Worm (Caenorhabditis elegans) whole organism, mixed stage, embryonic: ENCODE measurements around the gene C46C2.6.
"Not testable (repeated sequence)": the region's sequence is repeated elsewhere in the genome, so short reads cannot be mapped to it uniquely, and the experiment has no call there.

ENCODE experiments used
- M03D4.4 ChIP-seq: sonication (generic microtip); optimal IDR thresholded peaks from 2 replicates; lab custom pipeline; 2017; ENCODE audit warnings: mild to moderate bottlenecking, missing genetic modification characterization, missing compliant biosample characterization
- bed-3 ChIP-seq: fragments of 200-800 bp; sonication (Bioruptor generic); optimal IDR thresholded peaks from 3 replicates; lab custom pipeline; 2018; ENCODE audit warnings: mild to moderate bottlenecking, missing genetic modification characterization, moderate library complexity, missing compliant biosample characterization
- blmp-1 ChIP-seq: fragments of 150-350 bp; optimal IDR thresholded peaks from 2 replicates; lab custom pipeline; 2014; ENCODE audit warnings: missing biosample characterization, missing genetic modification characterization
- ceh-43 ChIP-seq: fragments of 200-800 bp; sonication (Bioruptor generic); optimal IDR thresholded peaks from 2 replicates; lab custom pipeline; 2018; ENCODE audit warnings: mild to moderate bottlenecking, missing genetic modification characterization, moderate library complexity, missing compliant biosample characterization
- ces-1 ChIP-seq: fragments of 150-350 bp; optimal IDR thresholded peaks from 2 replicates; lab custom pipeline; 2014; ENCODE audit warnings: missing biosample characterization, missing genetic modification reagents, missing genetic modification characterization
- cnd-1 ChIP-seq: fragments of 200-800 bp; sonication (Bioruptor generic); optimal IDR thresholded peaks from 2 replicates; lab custom pipeline; 2018; ENCODE audit warnings: mild to moderate bottlenecking, missing genetic modification characterization, missing compliant biosample characterization
- drap-1 ChIP-seq: fragments of 200-800 bp; sonication (Bioruptor generic); optimal IDR thresholded peaks from 3 replicates; lab custom pipeline; 2018; ENCODE audit warnings: mild to moderate bottlenecking, missing genetic modification characterization, missing compliant biosample characterization
- elt-1 ChIP-seq: sonication (generic microtip); optimal IDR thresholded peaks from 2 replicates; lab custom pipeline; 2017; ENCODE audit warnings: missing genetic modification characterization, mild to moderate bottlenecking, missing compliant biosample characterization, antibody characterized with exemption, moderate library complexity, borderline replicate concordance; ENCODE audit not compliant: insufficient read depth
- elt-3 ChIP-seq: fragments of 150-350 bp; optimal IDR thresholded peaks from 2 replicates; lab custom pipeline; 2014; ENCODE audit warnings: missing biosample characterization, missing genetic modification characterization
- flh-1 ChIP-seq: fragments of 200-800 bp; sonication (Bioruptor generic); optimal IDR thresholded peaks from 2 replicates; lab custom pipeline; 2018; ENCODE audit warnings: mild to moderate bottlenecking, missing genetic modification characterization, moderate library complexity, missing compliant biosample characterization
- ham-2 ChIP-seq: fragments of 200-800 bp; sonication (Bioruptor generic); optimal IDR thresholded peaks from 2 replicates; lab custom pipeline; 2018; ENCODE audit warnings: mild to moderate bottlenecking, missing genetic modification characterization, missing compliant biosample characterization
- hlh-1 ChIP-seq: fragments of 150-350 bp; optimal IDR thresholded peaks from 2 replicates; lab custom pipeline; 2014; ENCODE audit warnings: missing biosample characterization, missing genetic modification reagents, missing genetic modification characterization
- lin-32 ChIP-seq: fragments of 200-800 bp; sonication (Bioruptor generic); optimal IDR thresholded peaks from 2 replicates; lab custom pipeline; 2018; ENCODE audit warnings: mild to moderate bottlenecking, missing genetic modification characterization, missing compliant biosample characterization
- lsy-2 ChIP-seq: fragments of 150-350 bp; optimal IDR thresholded peaks from 2 replicates; lab custom pipeline; 2014; ENCODE audit warnings: missing biosample characterization, missing genetic modification characterization
- mab-5 ChIP-seq: fragments of 150-350 bp; optimal IDR thresholded peaks from 2 replicates; lab custom pipeline; 2014; ENCODE audit warnings: missing biosample characterization, missing genetic modification characterization
- mep-1 ChIP-seq: fragments of 150-350 bp; optimal IDR thresholded peaks from 2 replicates; lab custom pipeline; 2017; ENCODE audit warnings: missing biosample characterization, missing genetic modification reagents, missing genetic modification characterization, inconsistent platforms
- mls-2 ChIP-seq: sonication (generic microtip); optimal IDR thresholded peaks from 2 replicates; lab custom pipeline; 2016; ENCODE audit warnings: mild to moderate bottlenecking, missing genetic modification characterization, moderate library complexity, missing compliant biosample characterization
- nhr-12 ChIP-seq: fragments of 150-350 bp; optimal IDR thresholded peaks from 2 replicates; lab custom pipeline; 2014; ENCODE audit warnings: missing biosample characterization, missing genetic modification characterization
- nhr-2 ChIP-seq: fragments of 150-350 bp; optimal IDR thresholded peaks from 2 replicates; lab custom pipeline; 2014; ENCODE audit warnings: missing biosample characterization, missing genetic modification characterization
- nhr-28 ChIP-seq: fragments of 150-350 bp; optimal IDR thresholded peaks from 2 replicates; lab custom pipeline; 2014; ENCODE audit warnings: missing biosample characterization, missing genetic modification characterization
- nhr-76 ChIP-seq: sonication (generic microtip); optimal IDR thresholded peaks from 2 replicates; lab custom pipeline; 2017; ENCODE audit warnings: missing biosample characterization, missing genetic modification characterization
- pha-4 ChIP-seq: fragments of 150-350 bp; optimal IDR thresholded peaks from 2 replicates; lab custom pipeline; 2018; ENCODE audit warnings: missing biosample characterization, missing genetic modification reagents, missing genetic modification characterization
- sem-2 ChIP-seq: fragments of 200-800 bp; sonication (Bioruptor generic); optimal IDR thresholded peaks from 2 replicates; lab custom pipeline; 2018; ENCODE audit warnings: mild to moderate bottlenecking, missing genetic modification characterization, missing compliant biosample characterization
- snpc-4 ChIP-seq: fragments of 150-350 bp; optimal IDR thresholded peaks from 2 replicates; lab custom pipeline; 2014; ENCODE audit warnings: missing biosample characterization, missing genetic modification characterization
- sptf-1 ChIP-seq: sonication (generic microtip); optimal IDR thresholded peaks from 2 replicates; lab custom pipeline; 2017; ENCODE audit warnings: mild to moderate bottlenecking, missing genetic modification characterization, moderate library complexity, missing compliant biosample characterization
- tbx-8 ChIP-seq: fragments of 200-800 bp; sonication (Bioruptor generic); optimal IDR thresholded peaks from 2 replicates; lab custom pipeline; 2018; ENCODE audit warnings: mild to moderate bottlenecking, missing genetic modification characterization, moderate library complexity, missing compliant biosample characterization
- unc-39 ChIP-seq: fragments of 150-350 bp; optimal IDR thresholded peaks from 2 replicates; lab custom pipeline; 2014; ENCODE audit warnings: missing biosample characterization, missing genetic modification characterization
- unc-62 ChIP-seq: fragments of 150-350 bp; optimal IDR thresholded peaks from 2 replicates; lab custom pipeline; 2014; ENCODE audit warnings: missing biosample characterization, missing genetic modification reagents, missing genetic modification characterization
- ztf-11 ChIP-seq: fragments of 150-350 bp; optimal IDR thresholded peaks from 2 replicates; lab custom pipeline; 2014; ENCODE audit warnings: missing biosample characterization, missing genetic modification characterization

The C46C2.6 gene

ce11 chrIV:9232421-9233141, 20.4 kb downstream of the C46C2.6 start, which contains the start of gene Y11D7A.3:
Y11D7A.3 (plus strand) TSS chrIV:9233091.
- no peak for TF ChIP-seq nhr-28 (tag; lab: Kevin White, UChicago)
- TF ChIP-seq nhr-2 = no peak
- no peak for TF ChIP-seq flh-1 (GFP tag; lab: Kevin White, UChicago)
- no peak for TF ChIP-seq elt-1 (tag; lab: Kevin White, UChicago)
- no peak for TF ChIP-seq bed-3 (GFP tag; lab: Kevin White, UChicago)
- TF ChIP-seq ces-1 (GFP tag; lab: Kevin White, UChicago) = no peak
- no peak for TF ChIP-seq mls-2 (tag; lab: Kevin White, UChicago)
- TF ChIP-seq lsy-2 = no peak
- TF ChIP-seq ceh-43 (GFP tag; lab: Kevin White, UChicago) = no peak
- TF ChIP-seq hlh-1 (tag; lab: Kevin White, UChicago) = no peak
- TF ChIP-seq mab-5 (tag; lab: Kevin White, UChicago) = no peak
- TF ChIP-seq sem-2 = no peak
- TF ChIP-seq mep-1 (tag; lab: Kevin White, UChicago) = no peak
- TF ChIP-seq elt-3 (tag; lab: Kevin White, UChicago) = no peak

- TF ChIP-seq ztf-11 (tag; lab: Kevin White, UChicago) = no peak
Measured at ce11 chrIV:9239151-9239550, 26.9 kb downstream of the C46C2.6 start.

DNA sequence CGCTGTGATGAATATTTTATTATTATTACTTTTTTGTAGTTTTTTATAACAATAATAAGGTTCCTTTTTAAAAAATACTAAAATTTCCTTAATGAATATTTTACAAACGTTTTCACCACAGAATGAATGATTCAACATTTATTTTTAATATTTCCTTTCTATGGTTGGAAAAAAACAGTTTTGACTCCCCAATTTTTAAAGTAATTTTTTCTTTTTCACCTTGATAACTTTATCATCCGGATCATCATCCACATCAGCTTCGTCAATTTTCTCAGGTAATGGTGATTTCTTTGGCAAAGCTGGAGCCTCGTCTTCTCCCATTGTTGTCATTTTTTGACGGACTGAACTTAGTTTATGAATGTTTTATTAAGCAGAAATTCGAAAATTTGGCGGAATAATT, 31.4 kb downstream of the C46C2.6 start, which contains the start of gene rab-28:
Gene rab-28, minus strand, starts transcription at position 343 of the 400 bp plus-strand sequence.
- TF ChIP-seq pha-4 (tag; lab: Kevin White, UChicago) (no peak), unc-62 (no peak)

DNA sequence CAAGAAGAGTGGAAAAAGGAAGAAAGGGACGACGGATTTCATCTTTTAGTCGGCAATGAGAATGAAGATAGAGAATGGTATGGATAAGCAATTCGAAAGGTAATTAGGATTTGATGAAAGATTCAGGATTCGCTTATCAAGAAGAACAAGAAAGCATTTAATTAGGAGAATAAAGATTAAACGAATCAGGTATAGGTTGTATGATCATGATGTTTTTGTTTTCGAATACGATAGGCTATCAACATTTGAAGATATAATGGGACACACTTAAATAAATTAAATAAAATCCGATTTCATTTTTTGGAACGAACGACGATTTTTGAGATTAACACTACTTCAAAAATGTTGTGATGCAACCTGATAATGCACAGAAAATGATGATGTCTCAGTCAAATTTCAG, 33.2 kb downstream of the C46C2.6 start, which contains the start of gene Y11D7A.5:
Gene Y11D7A.5, minus strand, starts transcription at position 101 of the 400 bp plus-strand sequence.
- TF ChIP-seq nhr-12 (no peak), elt-3 (tag; lab: Kevin White, UChicago) (no peak), unc-62 (no peak), elt-1 (tag; lab: Kevin White, UChicago) (no peak), nhr-76 (no peak), hlh-1 (tag; lab: Kevin White, UChicago) (no peak), ham-2 (GFP tag; lab: Kevin White, UChicago) (no peak), sptf-1 (no peak), bed-3 (GFP tag; lab: Kevin White, UChicago) (no peak), drap-1 (no peak), ces-1 (GFP tag; lab: Kevin White, UChicago) (no peak)

DNA sequence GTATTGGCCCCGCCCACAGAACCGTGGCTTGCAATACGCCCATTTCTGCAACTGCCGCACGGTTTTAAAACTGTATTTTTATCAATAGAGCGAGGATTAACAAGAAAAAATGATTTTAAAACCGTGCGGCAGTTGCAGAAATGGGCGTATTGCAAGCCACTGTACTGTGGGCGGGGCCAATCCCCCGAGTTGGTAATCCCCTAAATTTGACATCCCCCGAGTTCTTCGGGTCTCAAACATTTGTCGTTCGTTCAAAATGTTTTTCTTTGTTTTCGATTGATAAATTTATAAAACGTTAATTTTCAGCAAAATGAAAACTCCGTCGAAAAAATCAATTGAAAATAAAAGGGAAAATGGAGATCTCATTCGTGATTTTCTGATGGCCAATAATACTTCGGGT, 37.0 kb downstream of the C46C2.6 start, which contains the start of gene Y11D7A.7:
Gene Y11D7A.7, plus strand, starts transcription at position 301 of the 400 bp plus-strand sequence.
- TF ChIP-seq flh-1 (GFP tag; lab: Kevin White, UChicago); mep-1 (tag; lab: Kevin White, UChicago); mls-2 (tag; lab: Kevin White, UChicago): not testable (repeated sequence)

- no peak for TF ChIP-seq tbx-8 (GFP tag; lab: Kevin White, UChicago)
- no peak for TF ChIP-seq snpc-4
- no peak for TF ChIP-seq blmp-1
- no peak for TF ChIP-seq mls-2 (tag; lab: Kevin White, UChicago)
- TF ChIP-seq nhr-2 = no peak
- no peak for TF ChIP-seq nhr-76
- no peak for TF ChIP-seq cnd-1 (tag; lab: Kevin White, UChicago)
- no peak for TF ChIP-seq sptf-1
- TF ChIP-seq lin-32 (GFP tag; lab: Kevin White, UChicago) = no peak
- TF ChIP-seq lsy-2 = no peak
- no peak for TF ChIP-seq unc-39 (tag; lab: Kevin White, UChicago)
- no peak for TF ChIP-seq mep-1 (tag; lab: Kevin White, UChicago)
- TF ChIP-seq mab-5 (tag; lab: Kevin White, UChicago) = no peak
- no peak for TF ChIP-seq M03D4.4 (tag; lab: Kevin White, UChicago)
Measured at ce11 chrIV:9251079-9251478, 38.9 kb downstream of the C46C2.6 start, which contains the start of gene Y11D7A.8. Y11D7A.8 (plus strand) TSS chrIV:9251379.
